Worm (Caenorhabditis elegans) whole organism, mixed stage, embryonic: ENCODE measurements around the gene srh-4.

ENCODE experiments used
- ceh-43 ChIP-seq: fragments of 200-800 bp; sonication (Bioruptor generic); optimal IDR thresholded peaks from 2 replicates; lab custom pipeline; 2018; ENCODE audit warnings: mild to moderate bottlenecking, missing genetic modification characterization, moderate library complexity, missing compliant biosample characterization
- elt-3 ChIP-seq: fragments of 150-350 bp; optimal IDR thresholded peaks from 2 replicates; lab custom pipeline; 2014; ENCODE audit warnings: missing biosample characterization, missing genetic modification characterization
- lin-13 ChIP-seq: fragments of 150-350 bp; optimal IDR thresholded peaks from 2 replicates; lab custom pipeline; 2014; ENCODE audit warnings: missing biosample characterization, missing genetic modification characterization
- lsy-2 ChIP-seq: fragments of 150-350 bp; optimal IDR thresholded peaks from 2 replicates; lab custom pipeline; 2014; ENCODE audit warnings: missing biosample characterization, missing genetic modification characterization
- nhr-12 ChIP-seq: fragments of 150-350 bp; optimal IDR thresholded peaks from 2 replicates; lab custom pipeline; 2014; ENCODE audit warnings: missing biosample characterization, missing genetic modification characterization
- nhr-28 ChIP-seq: fragments of 150-350 bp; optimal IDR thresholded peaks from 2 replicates; lab custom pipeline; 2014; ENCODE audit warnings: missing biosample characterization, missing genetic modification characterization
- sptf-1 ChIP-seq: sonication (generic microtip); optimal IDR thresholded peaks from 2 replicates; lab custom pipeline; 2017; ENCODE audit warnings: mild to moderate bottlenecking, missing genetic modification characterization, moderate library complexity, missing compliant biosample characterization
- tbx-8 ChIP-seq: fragments of 200-800 bp; sonication (Bioruptor generic); optimal IDR thresholded peaks from 2 replicates; lab custom pipeline; 2018; ENCODE audit warnings: mild to moderate bottlenecking, missing genetic modification characterization, moderate library complexity, missing compliant biosample characterization
- unc-39 ChIP-seq: fragments of 150-350 bp; optimal IDR thresholded peaks from 2 replicates; lab custom pipeline; 2014; ENCODE audit warnings: missing biosample characterization, missing genetic modification characterization

- TF ChIP-seq unc-39 (tag; lab: Kevin White, UChicago) (no peak), elt-3 (no peak), sptf-1 (no peak), lin-13 (tag; lab: Kevin White, UChicago) (no peak), lsy-2 (no peak), tbx-8 (no peak), nhr-12 (tag; lab: Kevin White, UChicago) (no peak), nhr-28 (tag; lab: Kevin White, UChicago) (no peak), ceh-43 (GFP tag; lab: Kevin White, UChicago) (no peak)
Measured at ce11 chrV:4029627-4030026, 19.4 kb downstream of the srh-4 start.
